Worm (Caenorhabditis elegans) whole organism, L4 larva: ENCODE measurements around the gene Y75B8A.37.

Experiments
- D1046.2 ChIP-seq: fragments of 200-800 bp; sonication (Bioruptor generic); IDR thresholded peaks from 2 replicates; pipeline ENCODE4 v1.3.6; 2022; ENCODE audit warnings: missing genetic modification characterization, missing compliant biosample characterization
- F10B5.3 ChIP-seq: sonication (generic microtip); optimal IDR thresholded peaks from 2 replicates; lab custom pipeline; 2016; ENCODE audit warnings: mild to moderate bottlenecking, missing genetic modification characterization, missing compliant biosample characterization
- F49E8.2 ChIP-seq: sonication (generic microtip); optimal IDR thresholded peaks from 2 replicates; lab custom pipeline; 2016; ENCODE audit warnings: missing compliant biosample characterization, mild to moderate bottlenecking, missing genetic modification characterization, borderline replicate concordance
- R02D3.7 ChIP-seq: fragments of 150-350 bp; sonication (generic microtip); optimal IDR thresholded peaks from 3 replicates; lab custom pipeline; 2014; ENCODE audit warnings: missing biosample characterization, missing genetic modification characterization
- T20F7.1 ChIP-seq: fragments of 200-800 bp; sonication (Bioruptor generic); optimal IDR thresholded peaks from 2 replicates; lab custom pipeline; 2018; ENCODE audit warnings: mild to moderate bottlenecking, missing genetic modification characterization, missing compliant biosample characterization
- Y48G9A.11 ChIP-seq: fragments of 200-800 bp; sonication (Bioruptor generic); IDR thresholded peaks from 2 replicates; pipeline ENCODE4 v1.3.6; 2022; ENCODE audit warnings: missing genetic modification reagents, missing genetic modification characterization, missing compliant biosample characterization
- ZK337.2 ChIP-seq: fragments of 200-800 bp; sonication (Bioruptor generic); IDR thresholded peaks from 2 replicates; pipeline ENCODE4 v1.3.6; 2022; ENCODE audit warnings: missing genetic modification reagents, missing genetic modification characterization, missing compliant biosample characterization
- ZK546.5 ChIP-seq, 2 experiments: sonication (generic microtip); optimal IDR thresholded peaks; 2 replicates each; lab custom pipeline; 2017; ENCODE audit warnings: missing biosample characterization in 2 of 2, missing genetic modification characterization in 2 of 2
- aha-1 ChIP-seq: fragments of 150-350 bp; peaks from one replicate; lab custom pipeline; 2014; ENCODE audit warnings: missing biosample characterization, missing genetic modification characterization
- aly-2 ChIP-seq: sonication (generic microtip); optimal IDR thresholded peaks from 2 replicates; lab custom pipeline; 2018; ENCODE audit warnings: missing biosample characterization, missing genetic modification characterization
- ama-1 ChIP-seq: fragments of 150-350 bp; optimal IDR thresholded peaks from 2 replicates; lab custom pipeline; 2014; ENCODE audit warnings: inconsistent platforms, mixed read lengths
- ceh-32 ChIP-seq: sonication (generic microtip); optimal IDR thresholded peaks from 2 replicates; lab custom pipeline; 2016; ENCODE audit warnings: mild to moderate bottlenecking, missing genetic modification characterization, missing compliant biosample characterization; ENCODE audit not compliant: poor library complexity
- ceh-44 ChIP-seq: fragments of 200-800 bp; sonication (Bioruptor generic); IDR thresholded peaks from 2 replicates; pipeline ENCODE4 v1.3.6; 2022; ENCODE audit warnings: missing genetic modification reagents, missing genetic modification characterization, missing compliant biosample characterization
- ceh-82 ChIP-seq: sonication (generic microtip); optimal IDR thresholded peaks from 2 replicates; lab custom pipeline; 2017; ENCODE audit warnings: missing biosample characterization, missing genetic modification characterization
- ctbp-1 ChIP-seq: fragments of 200-800 bp; sonication (Bioruptor generic); IDR thresholded peaks from 2 replicates; pipeline ENCODE4 v1.3.6; 2022; ENCODE audit warnings: missing genetic modification reagents, missing genetic modification characterization, missing compliant biosample characterization
- daf-16 ChIP-seq, 3 experiments: sonication (generic microtip); optimal IDR thresholded peaks; 2 replicates each; lab custom pipeline; 2016 to 2017; ENCODE audit warnings: missing genetic modification characterization in 3 of 3, missing genetic modification reagents in 3 of 3, mild to moderate bottlenecking in 2 of 3, missing compliant biosample characterization in 2 of 3, missing biosample characterization in 1 of 3, moderate library complexity in 1 of 3
- daf-19 ChIP-seq: fragments of 200-800 bp; sonication (Bioruptor generic); conservative IDR thresholded peaks from 2 replicates; pipeline ENCODE4 v1.3.6; 2022; ENCODE audit warnings: missing genetic modification characterization, missing compliant biosample characterization
- dve-1 ChIP-seq: sonication (generic microtip); optimal IDR thresholded peaks from 2 replicates; lab custom pipeline; 2017; ENCODE audit warnings: antibody characterized with exemption, mild to moderate bottlenecking, missing genetic modification characterization, missing compliant biosample characterization; ENCODE audit not compliant: insufficient read depth
- egl-27 ChIP-seq: sonication (generic microtip); optimal IDR thresholded peaks from 3 replicates; lab custom pipeline; 2017; ENCODE audit warnings: missing biosample characterization, missing genetic modification reagents, missing genetic modification characterization
- egl-43 ChIP-seq: fragments of 200-800 bp; sonication (Bioruptor generic); IDR thresholded peaks from 2 replicates; pipeline ENCODE4 v1.3.6; 2022; ENCODE audit warnings: missing genetic modification reagents, missing genetic modification characterization, missing compliant biosample characterization
- fkh-10 ChIP-seq: fragments of 150-350 bp; optimal IDR thresholded peaks from 2 replicates; lab custom pipeline; 2014; ENCODE audit warnings: missing biosample characterization, missing genetic modification reagents, missing genetic modification characterization
- gei-8 ChIP-seq: fragments of 200-800 bp; sonication (Bioruptor generic); optimal IDR thresholded peaks from 2 replicates; lab custom pipeline; 2018; ENCODE audit warnings: mild to moderate bottlenecking, missing genetic modification characterization, missing compliant biosample characterization
- hif-1 ChIP-seq, 2 experiments: sonication (generic microtip); optimal IDR thresholded peaks; 2 replicates each; lab custom pipeline; 2016 to 2017; ENCODE audit warnings: missing compliant biosample characterization in 2 of 2, missing genetic modification characterization in 2 of 2, missing genetic modification reagents in 2 of 2, missing genotype in 2 of 2, mild to moderate bottlenecking in 1 of 2
- hlh-11 ChIP-seq: fragments of 200-800 bp; sonication (Bioruptor generic); optimal IDR thresholded peaks from 2 replicates; lab custom pipeline; 2018; ENCODE audit warnings: mild to moderate bottlenecking, missing genetic modification characterization, missing compliant biosample characterization
- hmg-1.1 ChIP-seq: fragments of 200-800 bp; sonication (Bioruptor generic); IDR thresholded peaks from 2 replicates; pipeline ENCODE4 v1.3.6; 2022; ENCODE audit warnings: missing genetic modification reagents, missing genetic modification characterization, missing compliant biosample characterization
- lin-15B ChIP-seq: fragments of 150-350 bp; sonication (generic microtip); optimal IDR thresholded peaks from 3 replicates; lab custom pipeline; 2014; ENCODE audit warnings: missing biosample characterization, missing genetic modification characterization
- lin-38 ChIP-seq: fragments of 200-800 bp; sonication (Bioruptor generic); IDR thresholded peaks from 2 replicates; pipeline ENCODE4 v1.3.6; 2022; ENCODE audit warnings: missing genetic modification reagents, missing genetic modification characterization, missing compliant biosample characterization
- lin-39 ChIP-seq: fragments of 150-350 bp; optimal IDR thresholded peaks from 2 replicates; lab custom pipeline; 2014; ENCODE audit warnings: missing biosample characterization, missing genetic modification reagents, missing genetic modification characterization
- madf-5 ChIP-seq, 2 experiments: fragments of 200-800 bp; sonication (Bioruptor generic); IDR thresholded peaks; 2 replicates each; pipeline ENCODE4 v1.3.6; 2022; ENCODE audit warnings: missing compliant biosample characterization in 2 of 2, missing genetic modification characterization in 2 of 2
- mdl-1 ChIP-seq, 2 experiments: fragments of 150-350 bp in 1 of 2; sonication (generic microtip) in 1 of 2; optimal IDR thresholded peaks; 2 replicates each; lab custom pipeline; 2014 to 2017; ENCODE audit warnings: missing biosample characterization in 2 of 2, missing genetic modification characterization in 2 of 2
- mep-1 ChIP-seq: fragments of 150-350 bp; sonication (generic microtip); optimal IDR thresholded peaks from 3 replicates; lab custom pipeline; 2014; ENCODE audit warnings: missing biosample characterization, missing genetic modification characterization
- mxl-2 ChIP-seq: fragments of 200-800 bp; sonication (Bioruptor generic); conservative IDR thresholded peaks from 2 replicates; pipeline ENCODE4 v1.3.6; 2022; ENCODE audit warnings: missing genetic modification reagents, missing genetic modification characterization, missing compliant biosample characterization
- mxl-3 ChIP-seq: fragments of 200-800 bp; sonication (Bioruptor generic); optimal IDR thresholded peaks from 2 replicates; lab custom pipeline; 2018; ENCODE audit warnings: mild to moderate bottlenecking, missing genetic modification characterization, missing compliant biosample characterization
- nhr-111 ChIP-seq: fragments of 200-800 bp; sonication (Bioruptor generic); optimal IDR thresholded peaks from 2 replicates; lab custom pipeline; 2018; ENCODE audit warnings: mild to moderate bottlenecking, missing genetic modification characterization, missing compliant biosample characterization
- nhr-28 ChIP-seq: fragments of 150-350 bp; optimal IDR thresholded peaks from 2 replicates; lab custom pipeline; 2014; ENCODE audit warnings: missing biosample characterization, missing genetic modification characterization
- nhr-41 ChIP-seq: fragments of 200-800 bp; sonication (Bioruptor generic); IDR thresholded peaks from 2 replicates; pipeline ENCODE4 v1.3.6; 2022; ENCODE audit warnings: missing genetic modification reagents, missing genetic modification characterization, missing compliant biosample characterization
- nhr-42 ChIP-seq: fragments of 200-800 bp; sonication (Bioruptor generic); IDR thresholded peaks from 2 replicates; pipeline ENCODE4 v1.3.6; 2022; ENCODE audit warnings: missing genetic modification characterization, missing compliant biosample characterization
- nhr-77 ChIP-seq: fragments of 150-350 bp; optimal IDR thresholded peaks from 2 replicates; lab custom pipeline; 2014; ENCODE audit warnings: missing biosample characterization, missing genetic modification characterization
- php-3 ChIP-seq: fragments of 200-800 bp; sonication (Bioruptor generic); IDR thresholded peaks from 2 replicates; pipeline ENCODE4 v1.3.6; 2022; ENCODE audit warnings: missing genetic modification reagents, missing genetic modification characterization, missing compliant biosample characterization
- pqm-1 ChIP-seq: sonication (generic microtip); optimal IDR thresholded peaks from 2 replicates; lab custom pipeline; 2017; ENCODE audit warnings: missing biosample characterization, missing genetic modification characterization
- rbr-2 ChIP-seq: sonication (generic microtip); optimal IDR thresholded peaks from 2 replicates; lab custom pipeline; 2016; ENCODE audit warnings: missing genotype, missing genetic modification characterization, missing compliant biosample characterization
- saeg-2 ChIP-seq: fragments of 200-800 bp; sonication (Bioruptor generic); IDR thresholded peaks from 2 replicates; pipeline ENCODE4 v1.3.6; 2022; ENCODE audit warnings: missing genetic modification reagents, missing genetic modification characterization, missing compliant biosample characterization
- set-16 ChIP-seq: fragments of 200-800 bp; sonication (Bioruptor generic); IDR thresholded peaks from 2 replicates; pipeline ENCODE4 v1.3.6; 2022; ENCODE audit warnings: missing genetic modification reagents, missing genetic modification characterization, missing compliant biosample characterization
- skn-1 ChIP-seq: fragments of 150-350 bp; optimal IDR thresholded peaks from 2 replicates; lab custom pipeline; 2014; ENCODE audit warnings: missing biosample characterization, missing genetic modification characterization
- snpc-1.2 ChIP-seq: fragments of 200-800 bp; sonication (Bioruptor generic); IDR thresholded peaks from 2 replicates; pipeline ENCODE4 v1.3.6; 2022; ENCODE audit warnings: missing genetic modification reagents, missing genetic modification characterization, missing compliant biosample characterization
- snpc-4 ChIP-seq: fragments of 150-350 bp; optimal IDR thresholded peaks from 2 replicates; lab custom pipeline; 2014; ENCODE audit warnings: missing biosample characterization, missing genetic modification characterization
- tag-97 ChIP-seq: fragments of 200-800 bp; sonication (Bioruptor generic); IDR thresholded peaks from 2 replicates; pipeline ENCODE4 v1.3.6; 2022; ENCODE audit warnings: missing genetic modification characterization, missing compliant biosample characterization
- unc-62 ChIP-seq, 3 experiments: fragments of 150-350 bp in 1 of 3; sonication (generic microtip); optimal IDR thresholded peaks in 2 of 3; peaks in 1 of 3; 1 replicate in 1 of 3; 2 replicates in 2 of 3; lab custom pipeline; 2014 to 2017; ENCODE audit warnings: missing biosample characterization in 3 of 3, missing genetic modification characterization in 3 of 3, missing genetic modification reagents in 3 of 3, missing genotype in 1 of 3
- zag-1 ChIP-seq: fragments of 150-350 bp; optimal IDR thresholded peaks from 2 replicates; lab custom pipeline; 2014; ENCODE audit warnings: missing biosample characterization, missing genetic modification characterization
- ztf-11 ChIP-seq: fragments of 150-350 bp; optimal IDR thresholded peaks from 2 replicates; lab custom pipeline; 2014; ENCODE audit warnings: missing biosample characterization, missing genetic modification characterization
- ztf-7 ChIP-seq: fragments of 150-350 bp; optimal IDR thresholded peaks from 2 replicates; lab custom pipeline; 2014; ENCODE audit warnings: missing biosample characterization, missing genetic modification characterization

The Y75B8A.37 gene

ce11 chrIII:12335400-12335994 lies 20.2 kb downstream of the Y75B8A.37 start (continued):
- no peak for TF ChIP-seq ZK546.5 (tag; optimal IDR thresholded peaks at IDR 0.05; lab: Kevin White, UChicago)
- TF ChIP-seq aha-1 = peak; percentile 77
- TF ChIP-seq rbr-2 (tag; lab: Kevin White, UChicago) = peak; percentile 62
- no peak for TF ChIP-seq snpc-4 (tag; lab: Kevin White, UChicago)
- no peak for TF ChIP-seq nhr-41 (GFP tag; lab: Robert Waterston, UW)
- TF ChIP-seq F49E8.2 (tag; lab: Kevin White, UChicago) = no peak
- no peak for TF ChIP-seq ztf-11
- peak; percentile 48; the same call in 1 of the 2 replicates for TF ChIP-seq lin-38 (GFP tag; lab: Robert Waterston, UW)
- TF ChIP-seq egl-27 (tag; lab: Kevin White, UChicago) = no peak
- peak; percentile 87 for TF ChIP-seq dve-1
- no peak for TF ChIP-seq skn-1 (tag; lab: Kevin White, UChicago)
- TF ChIP-seq lin-39 = no peak
- TF ChIP-seq pqm-1 (tag; lab: Kevin White, UChicago) = peak; percentile 13
- TF ChIP-seq snpc-1.2 (GFP tag; lab: Robert Waterston, UW) = no peak
- TF ChIP-seq ceh-44 = no peak
- TF ChIP-seq gei-8 (GFP tag; lab: Kevin White, UChicago) = no peak
- TF ChIP-seq ZK337.2 (GFP tag; lab: Robert Waterston, UW) = no peak
- TF ChIP-seq nhr-111 (GFP tag; lab: Kevin White, UChicago) = no peak
- peak; percentile 70 for TF ChIP-seq mep-1
- TF ChIP-seq tag-97 = no peak
- TF ChIP-seq ctbp-1 (GFP tag; lab: Robert Waterston, UW) = 0 out of 2 replicates have a peak, but pooled peaks have one; percentile 48
- no peak for TF ChIP-seq ceh-82 (tag; lab: Kevin White, UChicago)
- TF ChIP-seq mxl-3 (GFP tag; lab: Kevin White, UChicago) = peak; percentile 55
- TF ChIP-seq php-3 (GFP tag; lab: Robert Waterston, UW) = no peak
- TF ChIP-seq daf-19 (GFP tag; lab: Robert Waterston, UW) = no peak
- no peak for TF ChIP-seq R02D3.7 (tag; lab: Kevin White, UChicago)
- no peak for TF ChIP-seq egl-43
- TF ChIP-seq daf-16 (GFP tag; optimal IDR thresholded peaks at IDR 0.05; lab: Kevin White, UChicago) = peak in 1 of 2 experiments; percentile 24
- TF ChIP-seq daf-16 (tag; optimal IDR thresholded peaks at IDR 0.05; lab: Kevin White, UChicago) = peak; percentile 98
- TF ChIP-seq Y48G9A.11 = no peak
- no peak for TF ChIP-seq D1046.2 (GFP tag; lab: Robert Waterston, UW)
- no peak for TF ChIP-seq nhr-42
- TF ChIP-seq hmg-1.1 (GFP tag; lab: Robert Waterston, UW) = peak; percentile 72
- TF ChIP-seq unc-62 (GFP tag; optimal IDR thresholded peaks at IDR 0.05 in 1 of 2; lab: Kevin White, UChicago) = peak in 1 of 2 experiments; percentile 58
- no peak for TF ChIP-seq unc-62 (tag; optimal IDR thresholded peaks at IDR 0.05; lab: Kevin White, UChicago)
- no peak for TF ChIP-seq aly-2 (tag; lab: Kevin White, UChicago)
- TF ChIP-seq ama-1 = no peak
- TF ChIP-seq nhr-77 (tag; lab: Kevin White, UChicago) = peak; percentile 60
- no peak for TF ChIP-seq mxl-2 (GFP tag; lab: Robert Waterston, UW)
- no peak for TF ChIP-seq hif-1 (tag; optimal IDR thresholded peaks at IDR 0.05; lab: Kevin White, UChicago)
- no peak for TF ChIP-seq fkh-10
- peak; percentile 97 for TF ChIP-seq nhr-28 (tag; lab: Kevin White, UChicago)
- TF ChIP-seq saeg-2 (GFP tag; lab: Robert Waterston, UW) = no peak
- no peak for TF ChIP-seq ztf-7 (tag; lab: Kevin White, UChicago)
- TF ChIP-seq lin-15B = no peak
- TF ChIP-seq F10B5.3 (tag; lab: Kevin White, UChicago) = no peak
- no peak for TF ChIP-seq madf-5 (GFP tag; IDR thresholded peaks at IDR 0.05; lab: Robert Waterston, UW)
- no peak for TF ChIP-seq ceh-32 (tag; lab: Kevin White, UChicago)
- TF ChIP-seq zag-1 (tag; lab: Kevin White, UChicago) = no peak
- TF ChIP-seq hlh-11 (tag; lab: Kevin White, UChicago) = peak; percentile 88
- no peak for TF ChIP-seq T20F7.1
- no peak for TF ChIP-seq set-16 (GFP tag; lab: Robert Waterston, UW)
- TF ChIP-seq mdl-1 (tag; optimal IDR thresholded peaks at IDR 0.05; lab: Kevin White, UChicago) = peak in 1 of 2 experiments; percentile 44
